Fruit fly (Drosophila melanogaster) whole organism: ENCODE data around the gene CG7443.
A peak's percentile ranks its signal among the peaks of the same experiment; 100 is the strongest.

ENCODE experiments used
- CG8478 ChIP-seq: fragments of >200 bp; optimal IDR thresholded peaks from 2 replicates; lab custom pipeline; 2018; ENCODE audit warnings: inconsistent platforms
- EcR ChIP-seq, 2 experiments: fragments of >200 bp; optimal IDR thresholded peaks; 2 replicates each; lab custom pipeline; 2017; ENCODE audit warnings: missing biosample characterization in 2 of 2, missing genetic modification characterization in 2 of 2, missing genetic modification reagents in 2 of 2
- psq ChIP-seq: fragments of >200 bp; optimal IDR thresholded peaks from 2 replicates; lab custom pipeline; 2017
- usp ChIP-seq: fragments of >200 bp; optimal IDR thresholded peaks from 2 replicates; lab custom pipeline; 2017; ENCODE audit warnings: missing biosample characterization, missing genetic modification characterization, mixed read lengths

dm6 chr3R:8333768-8334470, 9.8 kb downstream of the CG7443 start, which contains the start of gene Poxm:
- TF ChIP-seq psq (lab: Kevin White, UChicago) (no peak), EcR (GFP tag; optimal IDR thresholded peaks at IDR 0.05; lab: Kevin White, UChicago) (no peak), usp (GFP tag; lab: Kevin White, UChicago) (no peak), CG8478 (lab: Kevin White, UChicago) (peak; percentile 58)
